Worm (Caenorhabditis elegans): ENCODE measurements around the gene clec-247.

Gene clec-247

DNA sequence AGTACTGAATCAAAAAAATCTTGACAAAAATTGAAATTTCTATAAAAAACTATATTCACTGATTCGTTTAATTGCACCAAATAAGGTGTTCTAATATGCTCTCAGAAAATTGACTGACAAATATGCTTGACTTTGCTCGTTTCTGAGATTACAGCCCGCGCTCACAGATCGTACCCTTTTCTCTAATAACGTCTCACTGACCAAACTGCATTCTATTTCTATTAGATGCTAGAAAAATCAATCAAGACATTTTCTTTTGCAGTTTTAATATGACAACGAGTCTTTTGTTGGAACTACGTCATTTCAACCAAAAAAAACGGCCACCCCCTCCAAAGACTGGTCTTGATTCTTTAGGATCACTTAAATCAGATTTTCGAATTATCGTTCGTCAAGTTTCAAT lies at the start of gene clec-247:
TSS of gene clec-247 (plus strand) at position 301 of the 400 bp plus-strand sequence.
- TF ChIP-seq hlh-15 (tag; optimal IDR thresholded peaks at IDR 0.05) (no peak), ceh-6 (GFP tag; optimal IDR thresholded peaks at IDR 0.05) (no peak), dmd-4 (tag; optimal IDR thresholded peaks at IDR 0.05; ENCODE audit: borderline replicate concordance) (no peak), ets-4 (tag; optimal IDR thresholded peaks at IDR 0.05) (no peak), hlh-30 (tag; optimal IDR thresholded peaks at IDR 0.05; ENCODE audit: insufficient read depth) (no peak), K02D7.2 (tag; optimal IDR thresholded peaks at IDR 0.05) (no peak), ceh-18 (tag; optimal IDR thresholded peaks at IDR 0.05) (no peak), ttx-3 (tag; optimal IDR thresholded peaks at IDR 0.05) (no peak), ceh-34 (tag; optimal IDR thresholded peaks at IDR 0.05) (no peak), ahr-1 (tag; optimal IDR thresholded peaks at IDR 0.05) (no peak), nhr-232 (tag; optimal IDR thresholded peaks at IDR 0.05) (no peak)

DNA sequence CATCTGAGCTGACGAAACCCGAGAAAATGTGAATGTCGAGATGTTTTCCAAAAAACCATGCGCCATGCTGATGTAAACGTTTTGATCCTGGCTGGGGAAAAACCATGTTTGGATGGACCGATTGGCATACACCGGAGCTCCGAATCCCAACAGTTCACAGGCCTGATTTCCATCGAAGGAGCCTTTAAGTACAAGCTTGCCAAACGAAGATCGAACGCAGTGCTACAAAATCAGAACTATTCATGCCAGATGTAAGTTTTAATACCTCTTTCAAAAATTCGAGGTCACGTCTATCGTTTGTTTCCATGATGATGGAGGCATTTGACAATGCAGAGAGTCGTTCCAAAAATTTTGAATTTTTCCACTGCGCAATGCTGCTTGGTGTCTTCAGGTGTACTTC lies 46.9 kb upstream of the clec-247 start:
- TF ChIP-seq hlh-6 (tag; optimal IDR thresholded peaks at IDR 0.05) (no peak), ztf-16 (tag; optimal IDR thresholded peaks at IDR 0.05) (no peak), ceh-24 (tag; optimal IDR thresholded peaks at IDR 0.05) (no peak), elt-2 (tag; optimal IDR thresholded peaks at IDR 0.05) (no peak), nhr-11 (tag; optimal IDR thresholded peaks at IDR 0.05) (no peak)

DNA sequence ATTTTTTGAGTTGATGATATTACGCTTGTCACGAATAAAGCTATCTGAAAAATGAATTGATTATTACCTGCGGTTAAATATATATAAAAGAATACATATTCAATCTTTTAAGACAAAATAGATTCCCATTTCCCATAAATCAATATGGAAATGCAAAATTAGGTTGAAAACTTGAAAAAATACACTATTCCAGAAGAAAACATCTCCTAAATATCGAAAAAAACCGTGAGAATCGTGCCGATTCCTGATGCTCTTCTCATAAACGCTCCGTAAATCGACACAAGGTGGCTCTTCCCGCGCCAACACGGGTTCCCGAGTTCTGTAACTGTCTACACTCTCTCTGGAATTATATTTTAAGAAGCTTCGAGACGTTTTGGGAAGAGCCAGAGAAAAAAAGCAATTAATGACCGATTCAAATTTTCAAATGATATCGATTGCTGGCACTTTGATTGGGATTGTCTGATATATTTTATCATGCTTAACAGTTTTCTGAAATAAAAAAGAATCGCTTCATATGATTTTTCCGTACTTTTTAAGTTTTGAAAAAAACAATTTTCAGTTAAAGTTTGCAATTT lies 45.9 kb upstream of the clec-247 start, which contains the start of gene R10E8.3:
TSS of gene R10E8.3 (minus strand) at position 51 of the 575 bp plus-strand sequence.
- TF ChIP-seq nhr-232 (tag; optimal IDR thresholded peaks at IDR 0.05) (no peak), hlh-6 (tag; optimal IDR thresholded peaks at IDR 0.05) (no peak), odd-2 (tag; optimal IDR thresholded peaks at IDR 0.05) (no peak), hlh-8 (tag; optimal IDR thresholded peaks at IDR 0.05) (no peak), rnt-1 (tag; optimal IDR thresholded peaks at IDR 0.05) (no peak), madf-2 (tag; optimal IDR thresholded peaks at IDR 0.05) (no peak), hlh-15 (tag; optimal IDR thresholded peaks at IDR 0.05) (no peak), ceh-6 (GFP tag; optimal IDR thresholded peaks at IDR 0.05) (no peak), pha-4 (tag; optimal IDR thresholded peaks at IDR 0.05) (no peak), C38D4.7 (GFP tag; optimal IDR thresholded peaks at IDR 0.05) (no peak)

DNA sequence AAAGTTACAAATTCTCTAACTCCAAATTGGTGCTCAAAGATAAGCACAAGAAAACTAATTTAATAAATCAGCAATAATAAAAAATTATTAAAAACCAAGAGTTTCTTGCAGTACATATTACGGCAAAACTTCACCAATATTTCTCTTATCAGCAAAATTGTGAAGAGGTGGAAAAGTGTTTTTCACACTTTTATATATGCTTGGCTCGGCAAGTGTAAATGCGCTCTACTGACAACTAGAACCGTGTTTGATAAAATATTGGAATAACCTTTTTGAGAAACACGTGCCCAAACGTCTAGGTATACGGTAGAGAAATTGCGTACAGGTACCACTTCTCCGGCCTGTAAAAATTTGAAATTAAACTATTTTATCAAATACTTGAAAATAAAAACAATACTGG lies 41.4 kb upstream of the clec-247 start, which contains the start of gene R10E8.8:
TSS of gene R10E8.8 (minus strand) at position 343 of the 400 bp plus-strand sequence.
- TF ChIP-seq gmeb-2 (tag; optimal IDR thresholded peaks at IDR 0.05), result no peak
- TF ChIP-seq ceh-48 (tag; optimal IDR thresholded peaks at IDR 0.05), result no peak
- TF ChIP-seq T23F11.4 (GFP tag; optimal IDR thresholded peaks at IDR 0.05), result no peak
- TF ChIP-seq pag-3 (tag; optimal IDR thresholded peaks at IDR 0.05; ENCODE audit: borderline replicate concordance), result no peak
- no peak for TF ChIP-seq ztf-16 (tag; optimal IDR thresholded peaks at IDR 0.05)
- TF ChIP-seq fkh-10 (GFP tag; optimal IDR thresholded peaks at IDR 0.05), result no peak
- TF ChIP-seq unc-55 (GFP tag; optimal IDR thresholded peaks at IDR 0.05), result no peak
- no peak for TF ChIP-seq pha-2 (tag; optimal IDR thresholded peaks at IDR 0.05)
- TF ChIP-seq nhr-232 (tag; optimal IDR thresholded peaks at IDR 0.05), result no peak
- TF ChIP-seq F13H6.1 (tag; optimal IDR thresholded peaks at IDR 0.05), result no peak
- TF ChIP-seq pqm-1 (tag; optimal IDR thresholded peaks at IDR 0.05), result no peak
- TF ChIP-seq ets-4 (tag; optimal IDR thresholded peaks at IDR 0.05), result no peak
- TF ChIP-seq ceh-19 (GFP tag; optimal IDR thresholded peaks at IDR 0.05), result no peak
- TF ChIP-seq dmd-4 (tag; optimal IDR thresholded peaks at IDR 0.05; ENCODE audit: borderline replicate concordance), result no peak
- no peak for TF ChIP-seq ref-2 (tag; optimal IDR thresholded peaks at IDR 0.05)

DNA sequence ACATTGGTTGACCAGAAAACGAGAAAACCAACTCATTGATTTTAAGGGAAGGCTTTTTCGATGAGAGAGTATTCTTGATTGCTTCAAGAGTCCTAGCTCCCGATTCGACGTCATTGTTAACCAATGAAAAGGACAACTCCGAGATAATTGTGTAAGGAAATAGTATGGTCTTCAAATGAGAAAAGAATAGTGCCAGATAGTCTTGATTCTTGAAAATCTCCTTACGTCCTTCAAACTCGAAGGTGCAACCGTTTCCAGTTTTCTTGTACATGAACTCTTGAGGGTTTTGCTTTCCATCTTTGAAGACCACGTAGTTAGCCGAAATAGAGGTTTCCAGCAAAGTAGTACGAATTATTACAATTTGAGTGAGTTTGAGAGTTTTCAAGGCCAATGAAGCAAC lies 39.5 kb upstream of the clec-247 start:
- no peak for TF ChIP-seq eyg-1 (tag; optimal IDR thresholded peaks at IDR 0.05)
- TF ChIP-seq Y22D7AL.16 (tag; optimal IDR thresholded peaks at IDR 0.05), result no peak
- no peak for TF ChIP-seq ceh-9 (tag; optimal IDR thresholded peaks at IDR 0.05)
- TF ChIP-seq odd-2 (tag; optimal IDR thresholded peaks at IDR 0.05), result no peak
- TF ChIP-seq ceh-24 (tag; optimal IDR thresholded peaks at IDR 0.05), result no peak
- no peak for TF ChIP-seq unc-3 (GFP tag; conservative IDR thresholded peaks at IDR 0.05)
- TF ChIP-seq unc-3 (tag; optimal IDR thresholded peaks at IDR 0.05), result no peak
- TF ChIP-seq C38D4.7 (GFP tag; optimal IDR thresholded peaks at IDR 0.05), result no peak
- TF ChIP-seq ceh-6 (GFP tag; optimal IDR thresholded peaks at IDR 0.05), result no peak
- TF ChIP-seq ama-1 (optimal IDR thresholded peaks at IDR 0.05), result no peak
- TF ChIP-seq K02D7.2 (tag; optimal IDR thresholded peaks at IDR 0.05), result no peak
- TF ChIP-seq fax-1 (tag; optimal IDR thresholded peaks at IDR 0.05), result no peak
- TF ChIP-seq pat-9 (tag; optimal IDR thresholded peaks at IDR 0.05), result no peak
